Fruit fly (Drosophila melanogaster): ENCODE results near the gene Tom40.

- no peak for TF ChIP-seq toe (GFP tag; optimal IDR thresholded peaks at IDR 0.05)
- TF ChIP-seq Crg-1 (GFP tag; optimal IDR thresholded peaks at IDR 0.05) = no peak
- no peak for TF ChIP-seq CG11617 (GFP tag; optimal IDR thresholded peaks at IDR 0.05)
- no peak for TF ChIP-seq bab1 (GFP tag; optimal IDR thresholded peaks at IDR 0.05)
- no peak for TF ChIP-seq CG5204 (GFP tag; optimal IDR thresholded peaks at IDR 0.05)
- no peak for TF ChIP-seq CG14711 (tag; optimal IDR thresholded peaks at IDR 0.05)
- peak; percentile 57 for TF ChIP-seq tj (GFP tag; optimal IDR thresholded peaks at IDR 0.05)
These were observed 41.2 kb upstream of the Tom40 start for dm6 chrX:7695391-7696053.
